Fruit fly (Drosophila melanogaster): ENCODE data around the gene Prx6a.

Gene Prx6a

DNA sequence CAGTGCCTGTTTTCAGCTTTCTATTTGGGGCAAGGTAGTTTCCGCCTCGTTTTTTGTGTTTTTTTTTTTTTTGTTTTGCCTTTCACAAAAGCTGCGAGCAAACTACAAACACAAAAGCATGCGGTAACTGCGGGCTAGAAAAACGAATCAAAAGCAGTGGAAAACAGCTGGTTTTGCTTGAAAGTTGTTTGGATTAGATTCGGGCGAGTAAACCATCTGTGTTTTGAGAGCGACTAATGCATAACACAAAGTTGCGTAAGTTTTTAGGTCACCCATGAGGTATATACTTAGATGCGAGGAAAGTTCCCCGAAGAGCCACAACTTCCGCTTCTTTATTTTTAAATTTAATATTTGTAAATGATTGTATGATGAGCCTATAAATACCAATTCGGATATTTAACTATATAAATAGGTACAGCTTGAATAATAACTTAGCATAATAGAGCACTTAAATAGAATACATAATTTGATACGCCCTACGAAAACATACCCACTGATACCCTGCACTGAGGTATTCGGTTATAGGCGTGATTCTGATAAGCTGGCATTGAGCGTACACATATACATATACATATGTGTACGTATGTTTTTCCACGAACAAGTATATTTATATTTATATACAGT is 5.6 kb downstream of the Prx6a start (continued):
- TF ChIP-seq CG8119 (GFP tag; IDR thresholded peaks at IDR 0.05) (peak; percentile 33; the same call in 1 of the 3 replicates), CG32006 (GFP tag; optimal IDR thresholded peaks at IDR 0.05) (no peak), Hr38 (GFP tag; optimal IDR thresholded peaks at IDR 0.05) (no peak), Hr4 (GFP tag; optimal IDR thresholded peaks at IDR 0.05) (no peak), CG6276 (GFP tag; optimal IDR thresholded peaks at IDR 0.05) (peak; percentile 19), Eip93F (GFP tag; optimal IDR thresholded peaks at IDR 0.05) (no peak), fkh (GFP tag; optimal IDR thresholded peaks at IDR 0.05) (peak; percentile 36), Ets96B (tag; optimal IDR thresholded peaks at IDR 0.05) (no peak), CG6854 (GFP tag; optimal IDR thresholded peaks at IDR 0.05) (no peak), Hr39 (GFP tag; optimal IDR thresholded peaks at IDR 0.05) (no peak), Smox (GFP tag; optimal IDR thresholded peaks at IDR 0.05) (no peak), acj6 (GFP tag; optimal IDR thresholded peaks at IDR 0.05) (no peak)

DNA sequence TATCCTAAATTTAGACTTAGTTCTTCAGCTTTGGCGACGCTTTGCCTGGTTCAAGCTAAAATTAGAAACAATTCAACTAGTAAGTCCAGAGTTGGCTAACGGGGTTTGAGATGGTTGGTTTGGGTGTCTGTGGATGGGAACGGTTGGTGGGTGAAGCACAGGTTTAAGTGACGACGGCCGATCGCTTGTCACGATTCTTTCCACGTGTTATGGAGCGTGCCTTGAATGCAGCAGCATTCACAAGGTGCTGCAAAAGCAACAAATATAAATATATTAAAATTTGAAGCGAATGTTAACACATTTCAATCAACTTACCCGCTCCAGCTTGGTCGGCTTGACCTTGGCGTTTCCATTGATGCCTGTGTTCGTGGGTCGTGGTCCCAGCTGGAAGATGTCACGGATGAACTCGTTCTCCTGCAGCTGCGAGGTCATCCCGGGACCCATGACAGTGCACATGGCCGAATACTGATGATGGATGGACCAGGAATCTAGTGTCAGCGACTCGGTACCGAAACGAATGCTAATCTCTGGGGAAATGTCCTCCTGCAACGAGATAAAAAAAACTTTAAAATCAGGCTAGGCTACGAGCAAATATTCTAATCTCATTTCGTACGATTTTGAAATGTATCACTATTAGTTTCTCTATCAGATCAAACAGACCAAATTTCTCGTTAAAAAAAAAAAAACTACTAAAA is 8.9 kb downstream of the Prx6a start, which contains the start of gene CG8813:
CG8813 (plus strand) TSS at position 645 of the 695 bp plus-strand sequence.
- peak; percentile 16 for TF ChIP-seq Eip78C (GFP tag)
- no peak for TF ChIP-seq vri (GFP tag; optimal IDR thresholded peaks at IDR 0.05)
- TF ChIP-seq acj6 (GFP tag; optimal IDR thresholded peaks at IDR 0.05): no peak
- TF ChIP-seq CG3032 (tag; optimal IDR thresholded peaks at IDR 0.05): no peak
- no peak for TF ChIP-seq ss (GFP tag; optimal IDR thresholded peaks at IDR 0.05)
- no peak for TF ChIP-seq Sox102F (GFP tag; optimal IDR thresholded peaks at IDR 0.05)

DNA sequence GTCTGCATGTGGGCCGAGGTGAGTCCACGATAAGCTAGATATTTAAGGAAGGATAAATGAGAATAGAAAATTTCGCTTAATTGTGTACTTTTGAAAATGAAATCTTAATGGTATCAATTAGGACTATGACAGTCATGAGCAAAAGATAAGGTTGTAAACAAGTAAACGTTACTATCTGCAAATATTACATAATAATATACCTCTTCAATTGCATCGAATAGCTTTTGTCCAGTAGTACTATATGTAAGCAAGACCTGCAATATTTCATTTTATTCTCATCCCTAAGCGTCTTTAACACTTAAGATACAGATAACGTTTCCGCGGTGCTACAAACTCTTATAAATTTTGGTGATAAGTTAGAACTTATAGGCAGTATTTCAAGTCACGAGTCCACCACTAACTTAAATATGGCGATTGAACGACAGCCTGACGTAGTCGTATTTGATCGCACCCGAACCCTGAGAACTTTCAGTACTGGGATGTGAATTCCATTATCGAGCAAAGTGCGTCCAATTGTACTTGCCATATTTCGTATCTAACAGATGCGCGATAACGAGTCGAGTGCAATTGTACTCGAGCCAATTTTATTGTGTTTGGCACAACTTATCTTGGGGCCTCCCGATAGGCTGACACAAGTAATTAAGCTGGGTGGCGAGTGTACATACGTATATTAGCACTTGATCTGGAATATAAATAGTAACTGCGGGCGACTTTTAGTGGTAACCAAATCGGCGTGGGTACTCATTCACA is 12.3 kb downstream of the Prx6a start:
- peak; percentile 70 for TF ChIP-seq vri (GFP tag; optimal IDR thresholded peaks at IDR 0.05)
- no peak for TF ChIP-seq Smox (GFP tag; optimal IDR thresholded peaks at IDR 0.05)
- no peak for TF ChIP-seq Eip75B (GFP tag; optimal IDR thresholded peaks at IDR 0.05)
- peak; percentile 42 for TF ChIP-seq Eip78C (GFP tag)
- TF ChIP-seq CG11902 (GFP tag; optimal IDR thresholded peaks at IDR 0.05): no peak

DNA sequence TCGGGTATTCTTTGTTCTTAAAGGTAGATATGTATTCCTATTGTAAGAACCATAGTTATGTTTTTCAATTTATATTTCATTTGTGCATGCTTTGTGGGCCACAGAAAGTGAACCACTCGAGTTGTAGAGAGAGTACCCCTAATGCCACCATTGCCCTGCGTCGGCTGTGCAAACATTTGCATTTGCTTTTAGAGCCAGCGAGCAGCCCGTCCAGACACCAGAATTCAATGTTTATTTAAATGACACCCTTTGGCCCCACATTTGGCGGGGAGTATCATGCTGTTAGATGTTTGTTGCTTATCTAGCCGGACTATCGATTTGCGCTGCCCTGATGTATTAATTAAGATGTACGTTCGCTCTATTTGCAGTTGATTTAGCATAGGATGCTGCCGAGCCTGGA is 13.4 kb downstream of the Prx6a start:
- TF ChIP-seq eg (GFP tag; IDR thresholded peaks at IDR 0.05) (0 out of 3 replicates have a peak, but pooled peaks have one; percentile 27), CG15336 (GFP tag; IDR thresholded peaks at IDR 0.05) (no peak), fkh (GFP tag; optimal IDR thresholded peaks at IDR 0.05) (peak; percentile 95), Blimp-1 (GFP tag; optimal IDR thresholded peaks at IDR 0.05) (no peak)

DNA sequence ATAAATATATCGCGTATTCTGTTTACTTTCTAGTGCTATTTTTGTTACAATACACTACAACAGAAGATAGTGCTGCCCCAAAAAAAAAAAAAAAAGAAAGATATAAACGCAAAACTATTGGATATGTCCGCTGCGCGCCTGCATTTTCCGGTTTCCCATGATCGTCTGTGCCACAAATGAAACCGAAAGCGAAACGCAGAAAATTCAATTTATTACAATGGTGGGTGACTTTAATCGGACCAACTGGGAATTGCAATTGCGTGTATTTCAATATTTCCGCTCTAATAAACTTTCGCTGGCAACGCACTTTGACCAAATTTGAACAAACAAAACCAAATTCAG is 15.4 kb downstream of the Prx6a start:
- TF ChIP-seq topi (GFP tag; optimal IDR thresholded peaks at IDR 0.05) (no peak), CG8119 (GFP tag; IDR thresholded peaks at IDR 0.05) (peak; percentile 34; the same call in 1 of the 3 replicates)

DNA sequence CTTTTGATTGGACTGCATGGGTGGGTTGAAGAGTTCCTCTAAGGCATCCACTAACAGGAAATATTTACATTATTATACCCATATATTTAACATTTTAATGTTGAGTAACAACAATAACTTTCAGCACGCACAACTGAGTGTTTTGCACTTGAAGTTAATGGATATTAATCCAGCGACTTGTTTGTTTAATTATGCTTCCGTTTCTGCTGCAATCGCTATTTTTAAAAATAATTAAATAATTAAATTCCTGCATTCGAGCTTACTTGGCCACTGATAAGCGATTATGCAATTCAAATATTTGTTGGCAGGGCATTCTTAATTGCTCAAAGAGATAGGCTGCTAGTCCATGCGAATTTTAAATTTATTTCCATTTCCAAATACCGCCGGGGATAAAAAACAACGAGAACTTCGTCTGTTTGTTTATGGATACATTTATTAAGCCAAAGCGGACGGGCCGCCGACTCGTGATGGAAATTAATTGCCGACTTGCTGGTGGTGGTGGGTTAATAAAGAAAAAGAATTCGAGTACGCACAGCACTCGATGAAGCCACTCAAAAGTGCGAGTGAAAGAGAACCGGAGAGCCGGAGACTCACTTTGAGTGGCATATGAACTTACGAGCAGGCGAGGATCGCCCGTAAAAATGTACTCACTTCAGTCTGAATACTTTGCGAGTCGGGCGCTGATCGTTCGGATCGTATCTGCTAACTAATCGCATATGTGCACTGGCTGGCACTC is 16.0 kb downstream of the Prx6a start:
- TF ChIP-seq Hr39 (GFP tag; optimal IDR thresholded peaks at IDR 0.05): no peak
- TF ChIP-seq Ets96B (tag; optimal IDR thresholded peaks at IDR 0.05): peak; percentile 23
- TF ChIP-seq CG15336 (GFP tag; IDR thresholded peaks at IDR 0.05): peak; percentile 63
- TF ChIP-seq Lpt (GFP tag; optimal IDR thresholded peaks at IDR 0.05): peak; percentile 31
- peak; percentile 11 for TF ChIP-seq fd59A (GFP tag; optimal IDR thresholded peaks at IDR 0.05)
- TF ChIP-seq CG11902 (GFP tag; optimal IDR thresholded peaks at IDR 0.05): no peak
- TF ChIP-seq esn (GFP tag; optimal IDR thresholded peaks at IDR 0.05): peak; percentile 39
- no peak for TF ChIP-seq acj6 (GFP tag; optimal IDR thresholded peaks at IDR 0.05)
- peak; percentile 10 for TF ChIP-seq topi (GFP tag; optimal IDR thresholded peaks at IDR 0.05)
- TF ChIP-seq svp (GFP tag): peak; percentile 14
- TF ChIP-seq CG10669 (GFP tag; optimal IDR thresholded peaks at IDR 0.05): no peak
- peak; percentile 27 for TF ChIP-seq CG3032 (tag; optimal IDR thresholded peaks at IDR 0.05)
- TF ChIP-seq fkh (GFP tag; optimal IDR thresholded peaks at IDR 0.05): peak; percentile 11
- peak; percentile 18 for TF ChIP-seq dac (GFP tag; optimal IDR thresholded peaks at IDR 0.05)
- peak; percentile 70 for TF ChIP-seq Eip78C (GFP tag)
- peak; percentile 75 for TF ChIP-seq eg (GFP tag; IDR thresholded peaks at IDR 0.05)
- no peak for TF ChIP-seq Ets21C (GFP tag; optimal IDR thresholded peaks at IDR 0.05)
- TF ChIP-seq Eip75B (GFP tag; optimal IDR thresholded peaks at IDR 0.05): peak; percentile 16
- peak in 1 of 2 experiments; percentile 41 for TF ChIP-seq ss (GFP tag; optimal IDR thresholded peaks at IDR 0.05)
- no peak for TF ChIP-seq pdm3 (GFP tag; optimal IDR thresholded peaks at IDR 0.05)
- peak; percentile 24 for TF ChIP-seq CG3919 (GFP tag; optimal IDR thresholded peaks at IDR 0.05)
- peak; percentile 54 for TF ChIP-seq CG16779 (tag; optimal IDR thresholded peaks at IDR 0.05)
- no peak for TF ChIP-seq lz (GFP tag; optimal IDR thresholded peaks at IDR 0.05)
- TF ChIP-seq dsx (GFP tag; optimal IDR thresholded peaks at IDR 0.05; ENCODE audit: poor library complexity, severe bottlenecking): no peak
